Worm (Caenorhabditis elegans) whole organism, mixed stage, embryonic: ENCODE measurements around the gene E02H9.6.

Experiments used
- lsy-2 ChIP-seq: fragments of 150-350 bp; optimal IDR thresholded peaks from 2 replicates; lab custom pipeline; 2014; ENCODE audit warnings: missing biosample characterization, missing genetic modification characterization
- nhr-12 ChIP-seq: fragments of 150-350 bp; optimal IDR thresholded peaks from 2 replicates; lab custom pipeline; 2014; ENCODE audit warnings: missing biosample characterization, missing genetic modification characterization
- snpc-4 ChIP-seq: fragments of 150-350 bp; optimal IDR thresholded peaks from 2 replicates; lab custom pipeline; 2014; ENCODE audit warnings: missing biosample characterization, missing genetic modification characterization

DNA sequence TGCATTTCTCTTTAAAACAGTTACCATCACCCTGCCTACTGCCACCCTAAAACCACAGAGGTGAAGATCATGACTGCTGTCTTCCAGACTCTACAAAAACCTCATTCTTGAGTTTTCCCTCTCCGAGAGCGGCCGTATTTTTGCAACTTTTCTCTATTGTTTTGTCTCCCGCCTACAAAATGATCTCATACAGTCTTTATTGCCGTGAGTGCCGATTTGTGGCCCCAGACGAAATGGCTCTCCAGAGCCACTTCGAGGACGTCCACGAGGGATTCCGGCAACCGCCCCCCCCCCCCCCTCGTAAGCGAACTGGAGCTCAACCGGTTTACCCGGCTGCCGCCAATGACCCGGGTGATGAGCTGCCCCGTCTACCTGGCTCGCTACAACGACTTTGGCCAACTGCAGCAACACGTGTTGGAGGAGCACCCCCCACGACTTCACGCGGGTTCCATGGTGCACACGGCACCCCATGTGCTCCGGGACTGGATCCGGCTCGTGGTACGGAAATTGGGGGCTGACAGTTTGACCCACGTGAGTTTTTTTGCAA lies 11.0 kb upstream of the E02H9.6 start:
- no peak for TF ChIP-seq lsy-2 (tag; lab: Kevin White, UChicago)
- no peak for TF ChIP-seq nhr-12
- no peak for TF ChIP-seq snpc-4 (tag; lab: Kevin White, UChicago)
